Fruit fly (Drosophila melanogaster) whole organism, embryonic: ENCODE results near the gene CG13616.

Experiments used
- CG12391 ChIP-seq: fragments of 200-800 bp; sonication (Bioruptor generic); optimal IDR thresholded peaks from 3 replicates; lab custom pipeline; 2018; ENCODE audit warnings: missing biosample characterization, mild to moderate bottlenecking, missing genetic modification characterization, moderate library complexity
- E2f1 ChIP-seq: fragments of 200-800 bp; sonication (Bioruptor generic); IDR thresholded peaks from 2 replicates; pipeline ENCODE4 v1.3.6; 2022; ENCODE audit warnings: missing biosample characterization, missing genetic modification characterization
- chn ChIP-seq: fragments of 200-800 bp; sonication (Bioruptor generic); optimal IDR thresholded peaks from 2 replicates; lab custom pipeline; 2016; ENCODE audit warnings: missing biosample characterization, missing genetic modification characterization

dm6 chr3R:24362838-24363237 lies 29.9 kb upstream of the CG13616 start, which contains the start of gene CG33340:
- TF ChIP-seq chn (no peak), CG12391 (tag; lab: Kevin White, UChicago) (no peak), E2f1 (GFP tag; lab: Robert Waterston, UW) (no peak)
